Fruit fly (Drosophila melanogaster): ENCODE results near the gene CG9705.

The CG9705 gene

dm6 chr3L:16749726-16750125 is 30.2 kb upstream of the CG9705 start (continued):
- TF ChIP-seq gro (GFP tag; optimal IDR thresholded peaks at IDR 0.05): no peak
- TF ChIP-seq zen (tag; optimal IDR thresholded peaks at IDR 0.05): peak; percentile 18
- TF ChIP-seq Antp (GFP tag; optimal IDR thresholded peaks at IDR 0.05): no peak
- no peak for TF ChIP-seq inv (GFP tag; IDR thresholded peaks at IDR 0.05; ENCODE audit: partially characterized antibody)
- peak; percentile 66 for TF ChIP-seq dmrt11E (tag; optimal IDR thresholded peaks at IDR 0.05)
- TF ChIP-seq bab2 (GFP tag; optimal IDR thresholded peaks at IDR 0.05): no peak
- no peak for TF ChIP-seq CG12659 (GFP tag; optimal IDR thresholded peaks at IDR 0.05)
- TF ChIP-seq CG3838 (GFP tag; optimal IDR thresholded peaks at IDR 0.05): no peak
- TF ChIP-seq mld (GFP tag; IDR thresholded peaks at IDR 0.05; ENCODE audit: partially characterized antibody): no peak
- no peak for TF ChIP-seq HLH4C (GFP tag; IDR thresholded peaks at IDR 0.05; ENCODE audit: partially characterized antibody)
- no peak for TF ChIP-seq pros (GFP tag; optimal IDR thresholded peaks at IDR 0.05)
- no peak for TF ChIP-seq prd (optimal IDR thresholded peaks at IDR 0.05)
- TF ChIP-seq prd (GFP tag; IDR thresholded peaks at IDR 0.05): peak; percentile 38; the same call in 1 of the 3 replicates
- no peak for TF ChIP-seq CG14050 (GFP tag; IDR thresholded peaks at IDR 0.05)
- TF ChIP-seq wdn (GFP tag; IDR thresholded peaks at IDR 0.05): no peak
- TF ChIP-seq gt (GFP tag; IDR thresholded peaks at IDR 0.05): no peak
- no peak for TF ChIP-seq Optix (GFP tag; IDR thresholded peaks at IDR 0.05)
- TF ChIP-seq CG30403 (GFP tag; optimal IDR thresholded peaks at IDR 0.05): peak; percentile 22
- no peak for TF ChIP-seq CG17612 (GFP tag; IDR thresholded peaks at IDR 0.05)
- TF ChIP-seq CG4617 (GFP tag; optimal IDR thresholded peaks at IDR 0.05; ENCODE audit: borderline replicate concordance): no peak
- peak; percentile 38 for TF ChIP-seq CG17359 (tag; optimal IDR thresholded peaks at IDR 0.05)
- TF ChIP-seq Drgx (GFP tag; IDR thresholded peaks at IDR 0.05): peak; percentile 59
- no peak for TF ChIP-seq Fer1 (GFP tag; optimal IDR thresholded peaks at IDR 0.05)
- no peak for TF ChIP-seq corto (GFP tag; optimal IDR thresholded peaks at IDR 0.05)
- no peak for TF ChIP-seq CG12104 (GFP tag; optimal IDR thresholded peaks at IDR 0.05)
- no peak for TF ChIP-seq CG18764 (GFP tag; optimal IDR thresholded peaks at IDR 0.05)
- TF ChIP-seq CrebB (tag; optimal IDR thresholded peaks at IDR 0.05): no peak
- no peak for TF ChIP-seq gsb (GFP tag; IDR thresholded peaks at IDR 0.05)
- peak; percentile 31 for TF ChIP-seq trem (tag; optimal IDR thresholded peaks at IDR 0.05)
- no peak for TF ChIP-seq chinmo (GFP tag; IDR thresholded peaks at IDR 0.05; ENCODE audit: partially characterized antibody)
- TF ChIP-seq Gug (GFP tag; IDR thresholded peaks at IDR 0.05): no peak
- no peak for TF ChIP-seq CG18476 (GFP tag; optimal IDR thresholded peaks at IDR 0.05)
- no peak for TF ChIP-seq CG12236 (GFP tag; optimal IDR thresholded peaks at IDR 0.05)
- TF ChIP-seq Rfx (GFP tag; IDR thresholded peaks at IDR 0.05): no peak
- TF ChIP-seq Nf-YB (GFP tag; optimal IDR thresholded peaks at IDR 0.05): no peak
- no peak for TF ChIP-seq Vsx1 (GFP tag; optimal IDR thresholded peaks at IDR 0.05)
- TF ChIP-seq CG15696 (tag; optimal IDR thresholded peaks at IDR 0.05): peak; percentile 54
- TF ChIP-seq CG13894 (tag; optimal IDR thresholded peaks at IDR 0.05): no peak
- no peak for TF ChIP-seq fd102C (GFP tag; optimal IDR thresholded peaks at IDR 0.05)
- no peak for TF ChIP-seq CG3065 (GFP tag; optimal IDR thresholded peaks at IDR 0.05)
- no peak for TF ChIP-seq CG13287 (GFP tag; IDR thresholded peaks at IDR 0.05; ENCODE audit: partially characterized antibody)
- TF ChIP-seq CG33557 (GFP tag; optimal IDR thresholded peaks at IDR 0.05): peak; percentile 61
- no peak for TF ChIP-seq lov (optimal IDR thresholded peaks at IDR 0.05)
- TF ChIP-seq lov (GFP tag; IDR thresholded peaks at IDR 0.05): no peak
- no peak for TF ChIP-seq Ets65A (GFP tag)
- peak; percentile 15 for TF ChIP-seq CG10654 (GFP tag; optimal IDR thresholded peaks at IDR 0.05)
- TF ChIP-seq Med (GFP tag): no peak
- peak; percentile 3 for TF ChIP-seq CG8359 (GFP tag; optimal IDR thresholded peaks at IDR 0.05; ENCODE audit: borderline replicate concordance)
- no peak for TF ChIP-seq CG31224 (GFP tag; IDR thresholded peaks at IDR 0.05)
- no peak for TF ChIP-seq lab (GFP tag; optimal IDR thresholded peaks at IDR 0.05)
- no peak for TF ChIP-seq CG6854 (GFP tag; optimal IDR thresholded peaks at IDR 0.05)
- TF ChIP-seq CG7786 (GFP tag; optimal IDR thresholded peaks at IDR 0.05): no peak

Data from whole organism, embryonic.